Worm (Caenorhabditis elegans): ENCODE data around the gene iff-1.

iff-1 gene

ce11 chrIII:9702665-9703252 is 44.2 kb downstream of the iff-1 start (continued):
- TF ChIP-seq cey-2 (tag; optimal IDR thresholded peaks at IDR 0.05; ENCODE audit: borderline replicate concordance, insufficient read depth) (no peak), nhr-25 (tag; optimal IDR thresholded peaks at IDR 0.05; ENCODE audit: borderline replicate concordance, insufficient read depth) (peak; percentile 31), dmd-6 (GFP tag; IDR thresholded peaks at IDR 0.05) (peak; percentile 17; the same call in 1 of the 2 replicates), nhr-48 (tag; optimal IDR thresholded peaks at IDR 0.05) (no peak), nhr-102 (tag; optimal IDR thresholded peaks at IDR 0.05) (no peak), vab-7 (GFP tag; IDR thresholded peaks at IDR 0.05) (no peak), nhr-28 (tag; optimal IDR thresholded peaks at IDR 0.05) (no peak), dve-1 (tag; optimal IDR thresholded peaks at IDR 0.05; ENCODE audit: insufficient read depth) (no peak), unc-130 (GFP tag; optimal IDR thresholded peaks at IDR 0.05) (no peak), T26A8.4 (GFP tag; IDR thresholded peaks at IDR 0.05) (no peak), R02D3.7 (tag; optimal IDR thresholded peaks at IDR 0.05) (no peak), nhr-42 (GFP tag; IDR thresholded peaks at IDR 0.05) (no peak), hlh-11 (tag; optimal IDR thresholded peaks at IDR 0.05) (peak; percentile 48), ctbp-1 (GFP tag; IDR thresholded peaks at IDR 0.05) (no peak), hlh-30 (tag; optimal IDR thresholded peaks at IDR 0.05; ENCODE audit: insufficient read depth) (peak; percentile 48), Y105C5A.15 (GFP tag; IDR thresholded peaks at IDR 0.05) (no peak), dpl-1 (GFP tag; optimal IDR thresholded peaks at IDR 0.05) (no peak), F10B5.3 (tag; optimal IDR thresholded peaks at IDR 0.05) (no peak), lin-38 (GFP tag; IDR thresholded peaks at IDR 0.05) (no peak), fos-1 (tag; optimal IDR thresholded peaks at IDR 0.05) (no peak), nhr-6 (tag; optimal IDR thresholded peaks at IDR 0.05) (no peak), lin-13 (GFP tag; optimal IDR thresholded peaks at IDR 0.05) (no peak), nhr-77 (tag; optimal IDR thresholded peaks at IDR 0.05) (no peak), daf-16 (GFP tag; optimal IDR thresholded peaks at IDR 0.05) (no peak), daf-16 (tag; optimal IDR thresholded peaks at IDR 0.05) (peak; percentile 20), unc-62 (GFP tag; optimal IDR thresholded peaks at IDR 0.05 in 1 of 2) (peak in 1 of 2 experiments; percentile 38), unc-62 (tag; optimal IDR thresholded peaks at IDR 0.05) (no peak), lin-39 (tag; optimal IDR thresholded peaks at IDR 0.05) (no peak), madf-9 (GFP tag; conservative IDR thresholded peaks at IDR 0.05) (no peak), ceh-82 (tag; optimal IDR thresholded peaks at IDR 0.05) (no peak), snpc-1.2 (GFP tag; IDR thresholded peaks at IDR 0.05) (no peak), egl-43 (GFP tag; IDR thresholded peaks at IDR 0.05) (0 out of 2 replicates have a peak, but pooled peaks have one; percentile 15), skn-1 (tag; optimal IDR thresholded peaks at IDR 0.05) (no peak), F37D6.2 (tag; optimal IDR thresholded peaks at IDR 0.05) (peak; percentile 1), T20F7.1 (GFP tag; optimal IDR thresholded peaks at IDR 0.05) (no peak), aha-1 (tag) (peak; percentile 72), ZK337.2 (GFP tag; IDR thresholded peaks at IDR 0.05) (no peak), nhr-11 (tag; optimal IDR thresholded peaks at IDR 0.05) (no peak), F26F4.8 (GFP tag; conservative IDR thresholded peaks at IDR 0.05) (no peak), ceh-44 (GFP tag; IDR thresholded peaks at IDR 0.05) (no peak), egl-27 (tag; optimal IDR thresholded peaks at IDR 0.05) (no peak), ceh-62 (tag; optimal IDR thresholded peaks at IDR 0.05) (no peak), dmd-9 (GFP tag; IDR thresholded peaks at IDR 0.05) (no peak), zip-11 (GFP tag; IDR thresholded peaks at IDR 0.05) (no peak), mdl-1 (tag; optimal IDR thresholded peaks at IDR 0.05) (peak in 1 of 2 experiments; percentile 67), lin-1 (GFP tag; IDR thresholded peaks at IDR 0.05) (no peak), nhr-76 (tag; optimal IDR thresholded peaks at IDR 0.05) (no peak), gei-8 (GFP tag; optimal IDR thresholded peaks at IDR 0.05) (no peak), daf-19 (GFP tag; conservative IDR thresholded peaks at IDR 0.05) (no peak), mes-2 (tag; optimal IDR thresholded peaks at IDR 0.05; ENCODE audit: poor library complexity, severe bottlenecking) (peak; percentile 24), rbr-2 (tag; optimal IDR thresholded peaks at IDR 0.05) (peak; percentile 3), mep-1 (tag; optimal IDR thresholded peaks at IDR 0.05) (peak; percentile 23)
